Fruit fly (Drosophila melanogaster) whole organism, adult: ENCODE results near the gene CG42514.

Experiments used
- CG14711 ChIP-seq: fragments of 200-800 bp; sonication (Bioruptor generic); optimal IDR thresholded peaks from 2 replicates; lab custom pipeline; 2018; ENCODE audit warnings: missing biosample characterization, mild to moderate bottlenecking, missing genetic modification characterization, moderate library complexity
- CG33017 ChIP-seq: fragments of 200-800 bp; sonication (Bioruptor generic); optimal IDR thresholded peaks from 2 replicates; lab custom pipeline; 2018; ENCODE audit warnings: missing biosample characterization, mild to moderate bottlenecking, missing genetic modification characterization, moderate library complexity
- Clk ChIP-seq: fragments of 200-800 bp; sonication (Bioruptor generic); optimal IDR thresholded peaks from 2 replicates; lab custom pipeline; 2017; ENCODE audit warnings: missing biosample characterization, missing genetic modification characterization
- Crg-1 ChIP-seq: fragments of 200-800 bp; sonication (Bioruptor generic); optimal IDR thresholded peaks from 2 replicates; lab custom pipeline; 2016; ENCODE audit warnings: missing biosample characterization, missing genetic modification characterization
- Hr96 ChIP-seq: fragments of 200-800 bp; sonication (Bioruptor generic); optimal IDR thresholded peaks from 2 replicates; lab custom pipeline; 2016; ENCODE audit warnings: missing biosample characterization, missing genetic modification characterization
- Mnt ChIP-seq: fragments of 200-800 bp; sonication (Bioruptor generic); optimal IDR thresholded peaks from 2 replicates; lab custom pipeline; 2016; ENCODE audit warnings: missing biosample characterization, mild to moderate bottlenecking, missing genetic modification characterization
- cic ChIP-seq: fragments of 200-800 bp; sonication (Bioruptor generic); optimal IDR thresholded peaks from 2 replicates; lab custom pipeline; 2017; ENCODE audit warnings: missing biosample characterization, mild to moderate bottlenecking, missing genetic modification characterization, moderate library complexity
- kay ChIP-seq: fragments of 200-800 bp; sonication (Bioruptor generic); peaks from one replicate; lab custom pipeline; 2016; ENCODE audit warnings: missing biosample characterization, missing genetic modification characterization, borderline replicate concordance
- ovo ChIP-seq: fragments of 200-800 bp; sonication (Bioruptor generic); optimal IDR thresholded peaks from 2 replicates; lab custom pipeline; 2016; ENCODE audit warnings: missing biosample characterization, missing genetic modification characterization
- tj ChIP-seq: fragments of 200-800 bp; sonication (Bioruptor generic); optimal IDR thresholded peaks from 3 replicates; lab custom pipeline; 2017; ENCODE audit warnings: missing biosample characterization, mild to moderate bottlenecking, missing genetic modification characterization, moderate library complexity
- toe ChIP-seq: fragments of 200-800 bp; sonication (Bioruptor generic); optimal IDR thresholded peaks from 2 replicates; lab custom pipeline; 2016; ENCODE audit warnings: missing biosample characterization, missing genetic modification characterization

DNA sequence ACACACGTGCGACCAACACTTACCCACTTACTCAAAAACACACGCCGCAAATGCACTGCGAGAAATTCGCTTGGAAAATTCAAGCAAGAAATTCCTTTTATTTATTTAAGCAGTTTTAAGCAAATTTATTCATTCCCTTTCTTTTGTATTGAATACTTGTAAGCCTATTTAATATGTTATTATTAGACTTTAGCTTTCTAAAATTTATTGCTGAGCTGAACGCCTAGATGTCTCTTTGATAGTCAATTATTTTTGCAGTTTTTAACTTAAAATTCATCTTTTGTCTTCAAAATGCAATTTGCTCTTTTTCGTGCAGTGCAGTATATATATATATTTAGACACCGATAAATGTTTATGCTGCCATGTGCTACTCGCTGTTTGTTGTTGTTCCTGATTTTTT lies 37.9 kb upstream of the CG42514 start:
- TF ChIP-seq Hr96 (GFP tag; lab: Kevin White, UChicago): no peak
- TF ChIP-seq cic (GFP tag; lab: Kevin White, UChicago): no peak
- no peak for TF ChIP-seq Mnt (GFP tag; lab: Kevin White, UChicago)
- no peak for TF ChIP-seq Crg-1
- no peak for TF ChIP-seq CG33017 (tag; lab: Kevin White, UChicago)
- no peak for TF ChIP-seq ovo (GFP tag; lab: Kevin White, UChicago)
- TF ChIP-seq kay (GFP tag; lab: Kevin White, UChicago): no peak
- no peak for TF ChIP-seq toe
- TF ChIP-seq tj (GFP tag; lab: Kevin White, UChicago): no peak
- no peak for TF ChIP-seq Clk
- TF ChIP-seq CG14711 (tag; lab: Kevin White, UChicago): no peak
